Worm (Caenorhabditis elegans): Measurements from ENCODE around the gene acl-14.

DNA sequence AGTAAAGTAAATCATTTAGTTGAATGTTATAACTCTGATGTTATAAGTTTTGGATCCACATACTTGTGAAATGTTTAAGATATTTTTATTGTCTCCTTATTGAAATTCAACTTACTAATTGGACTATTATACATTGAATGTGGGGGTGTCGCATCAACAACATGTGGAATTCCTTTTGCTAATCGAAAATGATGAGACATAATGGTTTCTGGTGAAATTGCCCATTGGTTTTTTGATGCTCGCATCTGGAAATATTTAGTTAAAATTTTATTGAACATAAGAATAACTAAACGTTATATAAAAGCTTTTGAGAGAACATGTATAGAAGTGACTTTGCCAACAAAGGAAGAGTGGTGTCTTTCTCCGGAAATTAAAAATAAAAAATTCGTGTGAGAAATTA is 41.5 kb downstream of the acl-14 start, which contains the start of gene ZK682.7:
- TF ChIP-seq fkh-10 (GFP tag; optimal IDR thresholded peaks at IDR 0.05) (no peak), pqm-1 (tag; optimal IDR thresholded peaks at IDR 0.05) (no peak), egl-27 (tag; optimal IDR thresholded peaks at IDR 0.05) (no peak), mep-1 (tag; optimal IDR thresholded peaks at IDR 0.05) (no peak), Y75B8A.6 (GFP tag; IDR thresholded peaks at IDR 0.05) (no peak), php-3 (GFP tag; IDR thresholded peaks at IDR 0.05) (no peak), ceh-82 (tag; optimal IDR thresholded peaks at IDR 0.05) (no peak), set-16 (GFP tag; IDR thresholded peaks at IDR 0.05) (no peak), lin-39 (tag; optimal IDR thresholded peaks at IDR 0.05) (no peak), ama-1 (optimal IDR thresholded peaks at IDR 0.05) (no peak), T26A8.4 (GFP tag; IDR thresholded peaks at IDR 0.05) (no peak)
